Worm (Caenorhabditis elegans): ENCODE results near the gene kcnl-4.
A peak's percentile ranks its signal among the peaks of the same experiment; 100 is the strongest.

kcnl-4 gene

DNA sequence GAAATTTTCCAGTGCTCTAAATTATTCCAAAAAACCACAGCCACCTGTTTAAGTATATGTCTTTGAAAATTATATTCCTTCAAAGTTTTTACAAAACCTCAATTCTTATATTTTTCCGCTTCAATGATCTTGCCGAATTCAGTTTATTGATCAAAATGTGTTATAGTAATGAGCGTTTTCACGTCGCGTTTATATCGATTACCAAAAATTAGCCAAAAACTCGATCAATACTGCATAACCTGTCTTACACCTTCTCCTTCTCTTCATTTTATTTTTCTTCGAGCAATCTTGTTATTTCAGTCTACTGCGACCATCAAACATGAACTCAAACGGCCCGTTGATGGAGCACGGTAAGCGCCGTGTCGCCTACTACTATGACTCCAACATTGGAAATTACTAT is 5.8 kb upstream of the kcnl-4 start, which contains the start of gene hda-1:
Gene hda-1, plus strand, starts transcription at position 301 of the 400 bp plus-strand sequence.
- TF ChIP-seq sea-2 (GFP tag; optimal IDR thresholded peaks at IDR 0.05) = no peak
- TF ChIP-seq snpc-4 (tag; optimal IDR thresholded peaks at IDR 0.05) = no peak
- TF ChIP-seq unc-39 (tag; optimal IDR thresholded peaks at IDR 0.05) = no peak
- TF ChIP-seq nhr-25 (tag; optimal IDR thresholded peaks at IDR 0.05) = no peak

DNA sequence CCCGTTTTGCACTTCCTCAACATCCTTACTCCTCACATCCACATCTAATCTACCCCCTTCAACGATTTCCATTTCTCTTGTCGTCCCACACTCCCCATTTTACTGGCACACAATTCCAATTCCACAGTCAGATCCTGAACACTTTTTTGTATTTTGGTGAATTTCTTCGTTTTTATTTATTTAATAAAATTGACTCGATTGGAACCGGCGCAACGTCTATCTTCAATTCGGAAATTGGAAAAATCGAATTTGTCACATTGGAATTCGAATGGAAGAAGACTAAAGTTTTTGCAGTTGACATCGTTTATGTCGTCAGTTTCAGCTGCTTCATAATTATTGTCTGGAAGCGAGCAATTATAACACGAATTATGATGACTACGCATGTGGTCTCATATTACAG is 3.7 kb upstream of the kcnl-4 start:
- TF ChIP-seq eor-1 (tag; optimal IDR thresholded peaks at IDR 0.05) (no peak), elt-1 (tag; optimal IDR thresholded peaks at IDR 0.05) (no peak), nhr-12 (tag; optimal IDR thresholded peaks at IDR 0.05) (no peak), unc-39 (tag; optimal IDR thresholded peaks at IDR 0.05) (no peak), aly-2 (tag; optimal IDR thresholded peaks at IDR 0.05) (no peak)

DNA sequence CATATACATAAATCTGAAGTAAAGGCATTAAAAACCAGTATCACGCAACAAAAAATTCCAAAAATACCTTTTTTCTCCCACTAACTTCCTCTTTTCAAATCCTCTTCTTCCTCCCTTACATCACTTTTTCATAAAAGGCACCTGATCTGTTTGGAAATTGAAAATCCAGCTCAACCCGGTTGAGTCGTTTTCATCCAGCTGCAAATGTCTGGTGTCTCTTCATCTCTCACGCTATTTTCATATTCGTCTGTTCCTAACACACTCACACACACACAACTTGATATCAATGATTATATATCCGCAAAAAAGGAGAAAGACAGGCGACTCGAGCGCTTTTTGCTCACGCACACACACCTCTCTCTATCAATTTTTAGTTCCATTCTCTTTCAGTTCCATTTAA is 1.5 kb downstream of the kcnl-4 start:
- TF ChIP-seq zag-1 (tag; optimal IDR thresholded peaks at IDR 0.05) = no peak
- no peak for TF ChIP-seq lin-39 (tag; optimal IDR thresholded peaks at IDR 0.05)
- no peak for TF ChIP-seq lsy-12 (tag; optimal IDR thresholded peaks at IDR 0.05)
- TF ChIP-seq egl-5 (tag; optimal IDR thresholded peaks at IDR 0.05) = no peak

DNA sequence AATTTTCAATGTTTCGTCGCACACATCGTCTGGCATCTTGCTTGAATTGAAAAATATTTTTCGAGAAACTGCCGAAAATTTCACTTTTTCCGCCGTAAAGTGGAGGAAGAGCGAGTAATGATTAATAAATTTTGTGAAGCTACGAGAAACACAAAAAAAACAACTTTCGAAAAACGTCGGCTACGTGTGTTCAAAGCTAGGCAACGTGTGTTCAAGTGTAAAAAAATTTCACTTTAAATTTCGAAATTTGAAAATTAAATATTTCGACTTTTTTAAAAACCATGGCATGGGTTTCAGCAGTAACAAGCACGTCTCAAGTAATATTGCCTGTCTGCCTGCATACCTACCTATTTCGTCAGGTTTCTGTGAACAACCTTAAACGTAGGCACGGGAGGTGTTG is 5.4 kb downstream of the kcnl-4 start, which contains the start of gene tag-191:
Gene tag-191, minus strand, starts transcription at position 101 of the 400 bp plus-strand sequence.
- TF ChIP-seq snpc-4 (tag; optimal IDR thresholded peaks at IDR 0.05) = no peak
- TF ChIP-seq ceh-82 (tag; optimal IDR thresholded peaks at IDR 0.05) = no peak
- no peak for TF ChIP-seq ZK546.5 (tag; optimal IDR thresholded peaks at IDR 0.05)
- TF ChIP-seq pha-4 (tag; optimal IDR thresholded peaks at IDR 0.05) = no peak
- TF ChIP-seq egl-27 (tag; optimal IDR thresholded peaks at IDR 0.05) = no peak
- no peak for TF ChIP-seq ceh-9 (tag; optimal IDR thresholded peaks at IDR 0.05)
- TF ChIP-seq fkh-2 (tag; optimal IDR thresholded peaks at IDR 0.05) = no peak
- no peak for TF ChIP-seq mdl-1 (tag; optimal IDR thresholded peaks at IDR 0.05)
- TF ChIP-seq nhr-12 (tag; optimal IDR thresholded peaks at IDR 0.05) = no peak
- TF ChIP-seq elt-1 (tag; optimal IDR thresholded peaks at IDR 0.05) = no peak
- TF ChIP-seq eor-1 (tag; optimal IDR thresholded peaks at IDR 0.05) = no peak
- TF ChIP-seq aly-2 (tag; optimal IDR thresholded peaks at IDR 0.05) = no peak
- no peak for TF ChIP-seq sea-2 (GFP tag; optimal IDR thresholded peaks at IDR 0.05)
- no peak for TF ChIP-seq nfya-1 (tag; optimal IDR thresholded peaks at IDR 0.05; ENCODE audit: insufficient read depth)
- TF ChIP-seq R02D3.7 (tag; optimal IDR thresholded peaks at IDR 0.05) = no peak
- TF ChIP-seq mml-1 (tag; optimal IDR thresholded peaks at IDR 0.05) = no peak
- no peak for TF ChIP-seq tbx-2 (tag; optimal IDR thresholded peaks at IDR 0.05)
- TF ChIP-seq hmg-11 (tag; optimal IDR thresholded peaks at IDR 0.05) = no peak
- TF ChIP-seq nhr-67 (tag; optimal IDR thresholded peaks at IDR 0.05) = no peak
- no peak for TF ChIP-seq fkh-10 (GFP tag; optimal IDR thresholded peaks at IDR 0.05)

DNA sequence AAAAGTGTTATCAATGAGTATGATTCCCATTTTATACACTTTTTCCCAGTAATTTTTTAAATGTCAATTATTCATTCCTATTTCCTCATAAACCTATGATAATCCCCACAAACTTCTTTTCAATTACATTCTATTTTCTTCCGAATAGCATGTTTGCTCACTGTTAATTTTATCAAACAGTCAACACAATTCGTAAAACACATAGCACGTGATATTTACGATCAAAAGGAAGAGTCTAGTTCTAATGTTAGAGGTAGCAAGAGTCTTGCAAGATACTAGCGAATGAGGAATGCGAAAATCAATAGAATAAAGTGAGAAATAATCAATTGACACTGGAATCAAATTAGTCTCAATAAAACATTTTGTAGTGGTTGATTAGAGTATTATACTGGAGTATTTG is 8.4 kb downstream of the kcnl-4 start:
- TF ChIP-seq sea-2 (GFP tag; optimal IDR thresholded peaks at IDR 0.05) (no peak), egl-27 (tag; optimal IDR thresholded peaks at IDR 0.05) (no peak), ceh-16 (tag; optimal IDR thresholded peaks at IDR 0.05) (no peak), ZK546.5 (tag; optimal IDR thresholded peaks at IDR 0.05) (no peak), pha-4 (tag; optimal IDR thresholded peaks at IDR 0.05) (peak; percentile 85)

DNA sequence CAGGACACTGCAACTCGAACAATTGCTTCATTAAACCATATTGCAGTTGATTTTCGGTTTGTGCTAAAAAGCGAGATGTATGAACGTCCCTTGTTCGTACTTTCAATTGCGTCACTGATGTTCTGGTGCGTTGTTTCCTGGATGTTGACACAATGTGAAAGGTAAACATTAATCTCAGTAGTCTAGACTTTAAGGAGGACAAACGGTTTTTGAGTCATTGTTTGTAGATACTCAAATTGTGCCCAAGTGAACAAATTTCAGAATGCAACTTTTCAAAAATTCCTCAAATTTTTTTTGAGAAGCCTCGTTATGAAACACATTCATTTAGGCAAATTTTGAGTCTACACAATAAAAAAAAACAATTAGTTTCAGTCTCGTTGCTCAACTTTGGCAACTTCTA is 10.0 kb downstream of the kcnl-4 start:
- TF ChIP-seq pha-4 (tag; optimal IDR thresholded peaks at IDR 0.05) = peak; percentile 56
- no peak for TF ChIP-seq unc-39 (tag; optimal IDR thresholded peaks at IDR 0.05)

DNA sequence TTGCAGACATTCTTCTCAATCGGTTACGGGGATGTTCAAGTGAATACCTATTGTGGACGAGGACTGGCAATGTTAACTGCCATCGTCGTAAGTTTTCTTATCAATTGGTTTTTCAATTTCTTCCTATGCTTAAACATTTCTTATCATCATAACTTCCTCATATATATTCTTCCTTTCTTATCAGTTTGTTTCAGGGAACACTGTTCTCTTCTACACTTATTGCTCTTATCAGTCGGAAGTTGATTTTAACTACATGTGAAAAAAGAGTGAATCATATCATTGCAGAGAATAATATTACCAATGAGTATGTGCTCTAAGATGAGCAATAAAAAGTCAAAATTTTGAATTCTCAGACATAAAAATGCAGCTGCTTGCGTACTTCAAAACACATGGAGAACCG is 11.2 kb downstream of the kcnl-4 start:
- TF ChIP-seq fos-1 (tag; optimal IDR thresholded peaks at IDR 0.05) (no peak), lsy-12 (tag; optimal IDR thresholded peaks at IDR 0.05) (no peak), ZK546.5 (tag; optimal IDR thresholded peaks at IDR 0.05) (no peak), nhr-43 (tag; optimal IDR thresholded peaks at IDR 0.05; ENCODE audit: poor library complexity, severe bottlenecking) (no peak), nhr-23 (tag; optimal IDR thresholded peaks at IDR 0.05) (no peak), elt-2 (tag; optimal IDR thresholded peaks at IDR 0.05) (peak; percentile 96), egl-27 (tag; optimal IDR thresholded peaks at IDR 0.05) (no peak), nhr-67 (tag; optimal IDR thresholded peaks at IDR 0.05) (no peak), pqm-1 (tag; optimal IDR thresholded peaks at IDR 0.05) (peak; percentile 93), zag-1 (tag; optimal IDR thresholded peaks at IDR 0.05) (no peak), ztf-11 (tag; optimal IDR thresholded peaks at IDR 0.05) (no peak), jun-1 (tag; optimal IDR thresholded peaks at IDR 0.05) (peak; percentile 92), pha-4 (tag; optimal IDR thresholded peaks at IDR 0.05) (peak; percentile 77), snpc-4 (tag; optimal IDR thresholded peaks at IDR 0.05) (no peak), elt-3 (tag; optimal IDR thresholded peaks at IDR 0.05) (no peak)

Measured in whole organism, L3 larva.